Fruit fly (Drosophila melanogaster) whole organism, embryonic: ENCODE results near the gene CG4438.

Source experiments
- Abd-B ChIP-seq: fragments of 200-800 bp; sonication (Bioruptor generic); optimal IDR thresholded peaks from 2 replicates; lab custom pipeline; 2018; ENCODE audit warnings: missing biosample characterization, mild to moderate bottlenecking, missing genetic modification characterization, moderate library complexity
- CG11723 ChIP-seq: fragments of 200-800 bp; sonication (Bioruptor generic); optimal IDR thresholded peaks from 2 replicates; lab custom pipeline; 2017; ENCODE audit warnings: missing biosample characterization, mild to moderate bottlenecking, missing genetic modification characterization
- CG12659 ChIP-seq: fragments of 200-800 bp; sonication (Bioruptor generic); optimal IDR thresholded peaks from 3 replicates; lab custom pipeline; 2017; ENCODE audit warnings: mild to moderate bottlenecking, missing biosample characterization, missing genetic modification reagents, missing genetic modification characterization
- CG13123 ChIP-seq: fragments of 200-800 bp; sonication (Bioruptor generic); optimal IDR thresholded peaks from 2 replicates; lab custom pipeline; 2016; ENCODE audit warnings: missing biosample characterization, missing genetic modification characterization
- CG13894 ChIP-seq: fragments of 200-800 bp; sonication (Bioruptor generic); optimal IDR thresholded peaks from 3 replicates; lab custom pipeline; 2018; ENCODE audit warnings: missing biosample characterization, mild to moderate bottlenecking, missing genetic modification characterization, moderate library complexity
- CG14860 ChIP-seq: fragments of 200-800 bp; sonication (Bioruptor generic); IDR thresholded peaks from 3 replicates; pipeline ENCODE4 v1.3.6; 2022; ENCODE audit warnings: missing biosample characterization, missing genetic modification characterization; ENCODE audit not compliant: partially characterized antibody
- CG16779 ChIP-seq: fragments of 200-800 bp; sonication (Bioruptor generic); IDR thresholded peaks from 2 replicates; pipeline ENCODE4 v1.3.6; 2022; ENCODE audit warnings: missing biosample characterization, missing genetic modification characterization
- CG16863 ChIP-seq: fragments of 200-800 bp; sonication (Bioruptor generic); optimal IDR thresholded peaks from 3 replicates; lab custom pipeline; 2016; ENCODE audit warnings: missing biosample characterization, missing genetic modification characterization
- CG17385 ChIP-seq: fragments of 200-800 bp; sonication (Bioruptor generic); optimal IDR thresholded peaks from 3 replicates; lab custom pipeline; 2018; ENCODE audit warnings: missing biosample characterization, mild to moderate bottlenecking, missing genetic modification characterization
- CG32772 ChIP-seq: fragments of 200-800 bp; sonication (Bioruptor generic); IDR thresholded peaks from 2 replicates; pipeline ENCODE4 v1.3.6; 2022; ENCODE audit warnings: missing biosample characterization, missing genetic modification characterization
- CG3726 ChIP-seq: fragments of 200-800 bp; sonication (Bioruptor generic); IDR thresholded peaks from 3 replicates; pipeline ENCODE4, ENCODE4 v1.3.6; 2022; ENCODE audit warnings: missing biosample characterization, missing genetic modification characterization
- CG4328 ChIP-seq: fragments of 200-800 bp; sonication (Bioruptor generic); optimal IDR thresholded peaks from 3 replicates; lab custom pipeline; 2017; ENCODE audit warnings: missing biosample characterization, missing genetic modification reagents, missing genetic modification characterization
- CG4820 ChIP-seq: fragments of 200-800 bp; sonication (Bioruptor generic); optimal IDR thresholded peaks from 3 replicates; lab custom pipeline; 2016; ENCODE audit warnings: missing biosample characterization, missing genetic modification characterization
- CG7928 ChIP-seq: fragments of 200-800 bp; sonication (Bioruptor generic); optimal IDR thresholded peaks from 2 replicates; lab custom pipeline; 2017; ENCODE audit warnings: missing biosample characterization, mild to moderate bottlenecking, missing genetic modification characterization
- CG9215 ChIP-seq: fragments of 200-800 bp; sonication (Bioruptor generic); IDR thresholded peaks from 2 replicates; pipeline ENCODE4 v1.3.6; 2022; ENCODE audit warnings: missing biosample characterization, missing genetic modification characterization
- CG9609 ChIP-seq: fragments of 200-800 bp; sonication (Bioruptor generic); optimal IDR thresholded peaks from 3 replicates; lab custom pipeline; 2016; ENCODE audit warnings: missing biosample characterization, missing genetic modification characterization
- Deaf1 ChIP-seq: fragments of 200-800 bp; optimal IDR thresholded peaks from 3 replicates; lab custom pipeline; 2019; ENCODE audit warnings: missing biosample characterization, mild to moderate bottlenecking, missing genetic modification characterization, moderate library complexity
- Dek ChIP-seq: fragments of 200-800 bp; sonication (Bioruptor generic); optimal IDR thresholded peaks from 3 replicates; lab custom pipeline; 2019; ENCODE audit warnings: missing biosample characterization, mild to moderate bottlenecking, missing genetic modification characterization, moderate library complexity
- Doc2 ChIP-seq: fragments of 200-800 bp; sonication (Bioruptor generic); IDR thresholded peaks from 2 replicates; pipeline ENCODE4 v1.3.6; 2022; ENCODE audit warnings: missing biosample characterization, missing genetic modification characterization
- Ets65A ChIP-seq: fragments of 200-800 bp; sonication (Bioruptor generic); peaks from one replicate; lab custom pipeline; 2016; ENCODE audit warnings: missing biosample characterization, missing genetic modification characterization
- H2.0 ChIP-seq: fragments of 200-800 bp; sonication (Bioruptor generic); IDR thresholded peaks from 2 replicates; pipeline ENCODE4 v1.3.6; 2022; ENCODE audit warnings: missing biosample characterization, missing genetic modification characterization
- HLH4C ChIP-seq: fragments of 200-800 bp; sonication (Bioruptor generic); IDR thresholded peaks from 3 replicates; pipeline ENCODE4 v1.3.6; 2022; ENCODE audit warnings: missing biosample characterization, missing genetic modification characterization; ENCODE audit not compliant: partially characterized antibody
- HLHmδ ChIP-seq: fragments of 200-800 bp; sonication (Bioruptor generic); optimal IDR thresholded peaks from 2 replicates; lab custom pipeline; 2018; ENCODE audit warnings: missing biosample characterization, mild to moderate bottlenecking, missing genetic modification characterization, moderate library complexity
- Hr51 ChIP-seq, 2 experiments: fragments of 200-800 bp; sonication (Bioruptor generic); optimal IDR thresholded peaks; 2 replicates in 1 of 2; 3 replicates in 1 of 2; lab custom pipeline; 2016 to 2018; ENCODE audit warnings: missing biosample characterization in 2 of 2, missing genetic modification characterization in 2 of 2, mild to moderate bottlenecking in 1 of 2, moderate library complexity in 1 of 2
- Jarid2 ChIP-seq: fragments of 200-800 bp; sonication (Bioruptor generic); optimal IDR thresholded peaks from 3 replicates; lab custom pipeline; 2017; ENCODE audit warnings: mild to moderate bottlenecking, missing biosample characterization, missing genetic modification reagents, missing genetic modification characterization
- Neu2 ChIP-seq: fragments of 200-800 bp; sonication (Bioruptor generic); optimal IDR thresholded peaks from 3 replicates; lab custom pipeline; 2016; ENCODE audit warnings: missing biosample characterization, missing genetic modification characterization, borderline replicate concordance
- abd-A ChIP-seq: fragments of 200-800 bp; sonication (Bioruptor generic); optimal IDR thresholded peaks from 3 replicates; lab custom pipeline; 2019; ENCODE audit warnings: missing biosample characterization, mild to moderate bottlenecking, missing genetic modification characterization, moderate library complexity
- bcd ChIP-seq: fragments of 200-800 bp; sonication (Bioruptor generic); optimal IDR thresholded peaks from 2 replicates; lab custom pipeline; 2017; ENCODE audit warnings: missing biosample characterization, mild to moderate bottlenecking, missing genetic modification characterization
- bigmax ChIP-seq: fragments of 200-800 bp; sonication (Bioruptor generic); optimal IDR thresholded peaks from 2 replicates; lab custom pipeline; 2018; ENCODE audit warnings: missing biosample characterization, mild to moderate bottlenecking, missing genetic modification characterization
- dysf ChIP-seq: fragments of 200-800 bp; sonication (Bioruptor generic); IDR thresholded peaks from 3 replicates; pipeline ENCODE4 v1.3.6; 2022; ENCODE audit warnings: missing biosample characterization, missing genetic modification characterization
- en ChIP-seq: fragments of 200-800 bp; sonication (Bioruptor generic); optimal IDR thresholded peaks from 2 replicates; lab custom pipeline; 2016; ENCODE audit warnings: missing biosample characterization, missing genetic modification characterization
- eve ChIP-seq, 2 experiments: fragments of >200 bp; optimal IDR thresholded peaks; 2 replicates each; lab custom pipeline; 2017; ENCODE audit warnings: missing biosample characterization in 2 of 2, missing genetic modification characterization in 2 of 2
- hkb ChIP-seq, 2 experiments: fragments of 200-800 bp in 1 of 2; fragments of >200 bp in 1 of 2; sonication (Bioruptor generic) in 1 of 2; IDR thresholded peaks in 1 of 2; optimal IDR thresholded peaks in 1 of 2; 2 replicates each; pipeline versions ENCODE4 v1.3.6 to Lab custom; 2017 to 2022; ENCODE audit warnings: missing biosample characterization in 1 of 2, missing genetic modification characterization in 1 of 2
- ind ChIP-seq: fragments of 200-800 bp; sonication (Bioruptor generic); optimal IDR thresholded peaks from 3 replicates; lab custom pipeline; 2016; ENCODE audit warnings: missing biosample characterization, missing genetic modification characterization
- lab ChIP-seq: fragments of 200-800 bp; sonication (Bioruptor generic); optimal IDR thresholded peaks from 3 replicates; lab custom pipeline; 2017; ENCODE audit warnings: missing biosample characterization, missing genetic modification characterization, mild to moderate bottlenecking, moderate library complexity, missing genetic modification reagents
- lbe ChIP-seq: fragments of 200-800 bp; sonication (Bioruptor generic); optimal IDR thresholded peaks from 2 replicates; lab custom pipeline; 2016; ENCODE audit warnings: missing biosample characterization, mild to moderate bottlenecking, missing genetic modification characterization
- lov ChIP-seq, 2 experiments: fragments of 200-800 bp in 1 of 2; fragments of >200 bp in 1 of 2; sonication (Bioruptor generic) in 1 of 2; IDR thresholded peaks in 1 of 2; optimal IDR thresholded peaks in 1 of 2; 2 replicates in 1 of 2; 3 replicates in 1 of 2; pipeline versions ENCODE4 v1.3.6 to Lab custom; 2017 to 2022; ENCODE audit warnings: missing biosample characterization in 1 of 2, missing genetic modification characterization in 1 of 2
- mam ChIP-seq: fragments of 200-800 bp; sonication (Bioruptor generic); optimal IDR thresholded peaks from 3 replicates; lab custom pipeline; 2016; ENCODE audit warnings: missing biosample characterization, missing genetic modification characterization
- odd ChIP-seq: fragments of 200-800 bp; sonication (Bioruptor generic); optimal IDR thresholded peaks from 2 replicates; lab custom pipeline; 2017; ENCODE audit warnings: missing biosample characterization, mild to moderate bottlenecking, missing genetic modification characterization
- org-1 ChIP-seq: fragments of 200-800 bp; sonication (Bioruptor generic); optimal IDR thresholded peaks from 2 replicates; lab custom pipeline; 2017; ENCODE audit warnings: missing biosample characterization, missing genetic modification characterization
- rib ChIP-seq: fragments of 200-800 bp; sonication (Bioruptor generic); IDR thresholded peaks from 2 replicates; pipeline ENCODE4 v1.3.6; 2022; ENCODE audit warnings: missing biosample characterization, missing genetic modification characterization
- run ChIP-seq: fragments of 200-800 bp; sonication (Bioruptor generic); optimal IDR thresholded peaks from 3 replicates; lab custom pipeline; 2018; ENCODE audit warnings: missing biosample characterization, mild to moderate bottlenecking, missing genetic modification characterization
- schlank ChIP-seq: fragments of 200-800 bp; sonication (Bioruptor generic); optimal IDR thresholded peaks from 2 replicates; lab custom pipeline; 2018; ENCODE audit warnings: missing biosample characterization, mild to moderate bottlenecking, missing genetic modification characterization
- scrt ChIP-seq: fragments of 200-800 bp; sonication (Bioruptor generic); optimal IDR thresholded peaks from 2 replicates; lab custom pipeline; 2018; ENCODE audit warnings: missing biosample characterization, mild to moderate bottlenecking, missing genetic modification characterization, moderate library complexity
- sens ChIP-seq: fragments of 200-800 bp; sonication (Bioruptor generic); peaks from one replicate; lab custom pipeline; 2016; ENCODE audit warnings: missing biosample characterization, missing genetic modification characterization
- sna ChIP-seq: fragments of 200-800 bp; sonication (Bioruptor generic); IDR thresholded peaks from 2 replicates; pipeline ENCODE4 v1.3.6; 2022; ENCODE audit warnings: missing biosample characterization, missing genetic modification characterization; ENCODE audit not compliant: partially characterized antibody
- tin ChIP-seq: fragments of 200-800 bp; sonication (Bioruptor generic); optimal IDR thresholded peaks from 3 replicates; lab custom pipeline; 2016; ENCODE audit warnings: missing biosample characterization, missing genetic modification characterization
- tx ChIP-seq: fragments of 200-800 bp; sonication (Bioruptor generic); optimal IDR thresholded peaks from 2 replicates; lab custom pipeline; 2016; ENCODE audit warnings: missing biosample characterization, missing genetic modification characterization
- vfl ChIP-seq: fragments of 200-800 bp; sonication (Bioruptor generic); optimal IDR thresholded peaks from 2 replicates; lab custom pipeline; 2016; ENCODE audit warnings: missing biosample characterization, missing genetic modification characterization

CG4438 gene

DNA sequence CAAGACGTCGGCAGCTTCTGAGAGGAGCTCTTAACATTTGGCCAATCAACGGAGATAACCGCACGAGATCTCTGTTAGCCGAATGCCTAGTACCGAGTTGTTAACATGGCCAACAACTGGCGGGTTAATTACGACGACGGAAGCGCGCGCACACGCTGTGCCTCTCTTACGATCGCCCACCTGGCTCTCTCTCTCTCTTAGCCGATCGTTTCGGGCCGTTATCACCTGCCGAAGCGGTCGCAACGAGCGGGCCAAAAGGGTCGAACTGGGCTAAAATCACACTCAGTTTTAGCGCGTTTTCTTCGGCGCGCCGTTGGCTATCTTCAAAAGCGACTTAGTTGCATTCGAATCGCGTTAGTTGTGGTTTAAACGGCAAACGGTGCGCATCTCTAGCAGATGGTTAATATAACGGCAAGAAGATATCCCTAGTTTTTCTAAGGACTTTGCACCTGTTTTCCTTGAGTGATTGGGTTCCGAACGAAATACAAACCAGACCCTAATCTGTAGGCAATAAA lies 18.5 kb upstream of the CG4438 start, which contains the start of gene Mco1 (continued):
- TF ChIP-seq tin (GFP tag; lab: Kevin White, UChicago) (no peak), mam (no peak), Jarid2 (peak; percentile 9), lov (optimal IDR thresholded peaks at IDR 0.05; lab: Kevin White, UChicago) (no peak), lov (GFP tag; IDR thresholded peaks at IDR 0.05; lab: Robert Waterston, UW) (no peak), hkb (optimal IDR thresholded peaks at IDR 0.05; lab: Kevin White, UChicago) (no peak), hkb (GFP tag; IDR thresholded peaks at IDR 0.05; lab: Robert Waterston, UW) (no peak), HLHmδ (GFP tag; lab: Kevin White, UChicago) (no peak), CG3726 (GFP tag; lab: Robert Waterston, UW) (no peak), CG32772 (GFP tag; lab: Robert Waterston, UW) (no peak), sna (GFP tag; lab: Robert Waterston, UW) (no peak), ind (no peak), Deaf1 (tag; lab: Kevin White, UChicago) (peak; percentile 90), scrt (GFP tag; lab: Kevin White, UChicago) (no peak), schlank (no peak), odd (GFP tag; lab: Kevin White, UChicago) (no peak), en (GFP tag; lab: Kevin White, UChicago) (no peak), Dek (no peak)

- TF ChIP-seq Deaf1 (tag; lab: Kevin White, UChicago), result peak; percentile 94
- no peak for TF ChIP-seq CG11723 (GFP tag; lab: Kevin White, UChicago)
- TF ChIP-seq vfl (GFP tag; lab: Kevin White, UChicago), result no peak
- peak; percentile 60 for TF ChIP-seq Ets65A (GFP tag; lab: Kevin White, UChicago)
- TF ChIP-seq CG9609 (GFP tag; lab: Kevin White, UChicago), result no peak
- no peak for TF ChIP-seq Doc2 (GFP tag; lab: Robert Waterston, UW)
- no peak for TF ChIP-seq run (tag; lab: Kevin White, UChicago)
- TF ChIP-seq CG13894 (tag; lab: Kevin White, UChicago), result peak; percentile 14
- TF ChIP-seq Neu2 (GFP tag; lab: Kevin White, UChicago), result no peak
- TF ChIP-seq Abd-B (GFP tag; lab: Kevin White, UChicago), result no peak
- TF ChIP-seq dysf (GFP tag; lab: Robert Waterston, UW), result no peak
- 0 out of 2 replicates have a peak, but pooled peaks have one; percentile 36 for TF ChIP-seq CG16779 (GFP tag; lab: Robert Waterston, UW)
- TF ChIP-seq tx, result no peak
- TF ChIP-seq lab (GFP tag; lab: Kevin White, UChicago), result peak; percentile 2
- TF ChIP-seq CG4328, result no peak
- TF ChIP-seq CG4820 (GFP tag; lab: Kevin White, UChicago), result no peak
- TF ChIP-seq schlank, result no peak
- TF ChIP-seq abd-A (tag; lab: Kevin White, UChicago), result peak; percentile 47
- TF ChIP-seq lbe, result no peak
- no peak for TF ChIP-seq CG7928 (GFP tag; lab: Kevin White, UChicago)
- no peak for TF ChIP-seq H2.0 (GFP tag; lab: Robert Waterston, UW)
- TF ChIP-seq Hr51 (GFP tag; optimal IDR thresholded peaks at IDR 0.05; lab: Kevin White, UChicago), result no peak
- TF ChIP-seq CG13123 (GFP tag; lab: Kevin White, UChicago), result no peak
- no peak for TF ChIP-seq CG9215 (GFP tag; lab: Robert Waterston, UW)
- TF ChIP-seq CG17385 (GFP tag; lab: Kevin White, UChicago), result no peak
- no peak for TF ChIP-seq bigmax (GFP tag; lab: Kevin White, UChicago)
- TF ChIP-seq org-1 (GFP tag; lab: Kevin White, UChicago), result no peak
- peak; percentile 28 for TF ChIP-seq Jarid2
- TF ChIP-seq eve (GFP tag; optimal IDR thresholded peaks at IDR 0.05; lab: Kevin White, UChicago), result no peak
- TF ChIP-seq HLH4C (GFP tag; lab: Robert Waterston, UW), result no peak
- TF ChIP-seq bcd (GFP tag; lab: Kevin White, UChicago), result no peak
- 0 out of 2 replicates have a peak, but pooled peaks have one; percentile 19 for TF ChIP-seq rib (GFP tag; lab: Robert Waterston, UW)
- TF ChIP-seq CG14860 (GFP tag; lab: Robert Waterston, UW), result no peak
- TF ChIP-seq CG16863 (GFP tag; lab: Kevin White, UChicago), result no peak
- no peak for TF ChIP-seq sens (GFP tag; lab: Kevin White, UChicago)
- no peak for TF ChIP-seq CG12659 (GFP tag; lab: Kevin White, UChicago)
Observed at dm6 chr2L:9415053-9415452, 17.3 kb upstream of the CG4438 start, which contains the start of gene Shawl. Gene Shawl (minus strand): TSS chr2L:9415156.
